Worm (Caenorhabditis elegans) whole organism, L4 larva: Measurements from ENCODE around the gene C27A7.9.
A peak's percentile ranks its signal among the peaks of the same experiment; 100 is the strongest.

ENCODE experiments used
- D1046.2 ChIP-seq: fragments of 200-800 bp; sonication (Bioruptor generic); IDR thresholded peaks from 2 replicates; pipeline ENCODE4 v1.3.6; 2022; ENCODE audit warnings: missing genetic modification characterization, missing compliant biosample characterization
- F37D6.2 ChIP-seq: sonication (generic microtip); optimal IDR thresholded peaks from 2 replicates; lab custom pipeline; 2016; ENCODE audit warnings: mild to moderate bottlenecking, missing genetic modification characterization, missing compliant biosample characterization
- R02D3.7 ChIP-seq: fragments of 150-350 bp; sonication (generic microtip); optimal IDR thresholded peaks from 3 replicates; lab custom pipeline; 2014; ENCODE audit warnings: missing biosample characterization, missing genetic modification characterization
- Y105C5A.15 ChIP-seq: fragments of 200-800 bp; sonication (Bioruptor generic); IDR thresholded peaks from 2 replicates; pipeline ENCODE4 v1.3.6; 2022; ENCODE audit warnings: missing genetic modification characterization, missing compliant biosample characterization
- Y5F2A.4 ChIP-seq: fragments of 200-800 bp; sonication (Bioruptor generic); optimal IDR thresholded peaks from 2 replicates; lab custom pipeline; 2018; ENCODE audit warnings: mild to moderate bottlenecking, missing genetic modification characterization, missing compliant biosample characterization
- ZK337.2 ChIP-seq: fragments of 200-800 bp; sonication (Bioruptor generic); IDR thresholded peaks from 2 replicates; pipeline ENCODE4 v1.3.6; 2022; ENCODE audit warnings: missing genetic modification reagents, missing genetic modification characterization, missing compliant biosample characterization
- aha-1 ChIP-seq: fragments of 150-350 bp; peaks from one replicate; lab custom pipeline; 2014; ENCODE audit warnings: missing biosample characterization, missing genetic modification characterization
- arid-1 ChIP-seq: fragments of 200-800 bp; sonication (Bioruptor generic); conservative IDR thresholded peaks from 2 replicates; pipeline ENCODE4 v1.3.6; 2022; ENCODE audit warnings: missing genetic modification reagents, missing genetic modification characterization, missing compliant biosample characterization
- ceh-20 ChIP-seq: fragments of 200-800 bp; sonication (Bioruptor generic); IDR thresholded peaks from 2 replicates; pipeline ENCODE4 v1.3.6; 2022; ENCODE audit warnings: missing genetic modification reagents, missing genetic modification characterization, missing compliant biosample characterization
- ceh-82 ChIP-seq: sonication (generic microtip); optimal IDR thresholded peaks from 2 replicates; lab custom pipeline; 2017; ENCODE audit warnings: missing biosample characterization, missing genetic modification characterization
- ctbp-1 ChIP-seq: fragments of 200-800 bp; sonication (Bioruptor generic); IDR thresholded peaks from 2 replicates; pipeline ENCODE4 v1.3.6; 2022; ENCODE audit warnings: missing genetic modification reagents, missing genetic modification characterization, missing compliant biosample characterization
- daf-12 ChIP-seq: fragments of 150-350 bp; optimal IDR thresholded peaks from 2 replicates; lab custom pipeline; 2014; ENCODE audit warnings: missing biosample characterization, missing genetic modification reagents, missing genetic modification characterization
- daf-16 ChIP-seq, 3 experiments: sonication (generic microtip); optimal IDR thresholded peaks; 2 replicates each; lab custom pipeline; 2016 to 2017; ENCODE audit warnings: missing genetic modification characterization in 3 of 3, missing genetic modification reagents in 3 of 3, mild to moderate bottlenecking in 2 of 3, missing compliant biosample characterization in 2 of 3, missing biosample characterization in 1 of 3, moderate library complexity in 1 of 3
- dmd-8 ChIP-seq: fragments of 200-800 bp; sonication (Bioruptor generic); IDR thresholded peaks from 2 replicates; pipeline ENCODE4 v1.3.6; 2022; ENCODE audit warnings: missing genetic modification characterization, missing compliant biosample characterization
- duxl-1 ChIP-seq: sonication (generic microtip); optimal IDR thresholded peaks from 2 replicates; lab custom pipeline; 2016; ENCODE audit warnings: mild to moderate bottlenecking, missing genetic modification characterization, moderate library complexity, missing compliant biosample characterization; ENCODE audit not compliant: poor library complexity
- hif-1 ChIP-seq, 2 experiments: sonication (generic microtip); optimal IDR thresholded peaks; 2 replicates each; lab custom pipeline; 2016 to 2017; ENCODE audit warnings: missing compliant biosample characterization in 2 of 2, missing genetic modification characterization in 2 of 2, missing genetic modification reagents in 2 of 2, missing genotype in 2 of 2, mild to moderate bottlenecking in 1 of 2
- hlh-11 ChIP-seq: fragments of 200-800 bp; sonication (Bioruptor generic); optimal IDR thresholded peaks from 2 replicates; lab custom pipeline; 2018; ENCODE audit warnings: mild to moderate bottlenecking, missing genetic modification characterization, missing compliant biosample characterization
- hlh-30 ChIP-seq: sonication (generic microtip); optimal IDR thresholded peaks from 2 replicates; lab custom pipeline; 2017; ENCODE audit warnings: antibody characterized with exemption, mild to moderate bottlenecking, missing genetic modification characterization, missing compliant biosample characterization; ENCODE audit not compliant: insufficient read depth
- lsy-2 ChIP-seq, 2 experiments: fragments of 150-350 bp in 1 of 2; sonication (generic microtip) in 1 of 2; optimal IDR thresholded peaks; 2 replicates each; lab custom pipeline; 2014 to 2017; ENCODE audit warnings: missing biosample characterization in 2 of 2, missing genetic modification characterization in 2 of 2
- madf-5 ChIP-seq, 2 experiments: fragments of 200-800 bp; sonication (Bioruptor generic); IDR thresholded peaks; 2 replicates each; pipeline ENCODE4 v1.3.6; 2022; ENCODE audit warnings: missing compliant biosample characterization in 2 of 2, missing genetic modification characterization in 2 of 2
- mdl-1 ChIP-seq, 2 experiments: fragments of 150-350 bp in 1 of 2; sonication (generic microtip) in 1 of 2; optimal IDR thresholded peaks; 2 replicates each; lab custom pipeline; 2014 to 2017; ENCODE audit warnings: missing biosample characterization in 2 of 2, missing genetic modification characterization in 2 of 2
- mxl-3 ChIP-seq: fragments of 200-800 bp; sonication (Bioruptor generic); optimal IDR thresholded peaks from 2 replicates; lab custom pipeline; 2018; ENCODE audit warnings: mild to moderate bottlenecking, missing genetic modification characterization, missing compliant biosample characterization
- nhr-102 ChIP-seq: sonication (generic microtip); optimal IDR thresholded peaks from 2 replicates; lab custom pipeline; 2016; ENCODE audit warnings: mild to moderate bottlenecking, missing genetic modification characterization, moderate library complexity, missing compliant biosample characterization
- nhr-28 ChIP-seq: fragments of 150-350 bp; optimal IDR thresholded peaks from 2 replicates; lab custom pipeline; 2014; ENCODE audit warnings: missing biosample characterization, missing genetic modification characterization
- nhr-48 ChIP-seq: sonication (generic microtip); optimal IDR thresholded peaks from 2 replicates; lab custom pipeline; 2016; ENCODE audit warnings: mild to moderate bottlenecking, missing genetic modification characterization, missing compliant biosample characterization
- php-3 ChIP-seq: fragments of 200-800 bp; sonication (Bioruptor generic); IDR thresholded peaks from 2 replicates; pipeline ENCODE4 v1.3.6; 2022; ENCODE audit warnings: missing genetic modification reagents, missing genetic modification characterization, missing compliant biosample characterization
- saeg-2 ChIP-seq: fragments of 200-800 bp; sonication (Bioruptor generic); IDR thresholded peaks from 2 replicates; pipeline ENCODE4 v1.3.6; 2022; ENCODE audit warnings: missing genetic modification reagents, missing genetic modification characterization, missing compliant biosample characterization
- sdz-12 ChIP-seq: fragments of 200-800 bp; sonication (Bioruptor generic); optimal IDR thresholded peaks from 2 replicates; lab custom pipeline; 2018; ENCODE audit warnings: mild to moderate bottlenecking, missing genetic modification characterization, missing compliant biosample characterization
- set-16 ChIP-seq: fragments of 200-800 bp; sonication (Bioruptor generic); IDR thresholded peaks from 2 replicates; pipeline ENCODE4 v1.3.6; 2022; ENCODE audit warnings: missing genetic modification reagents, missing genetic modification characterization, missing compliant biosample characterization
- unc-39 ChIP-seq: sonication (generic microtip); optimal IDR thresholded peaks from 2 replicates; lab custom pipeline; 2017; ENCODE audit warnings: missing biosample characterization, missing genetic modification characterization
- unc-62 ChIP-seq, 3 experiments: fragments of 150-350 bp in 1 of 3; sonication (generic microtip); optimal IDR thresholded peaks in 2 of 3; peaks in 1 of 3; 1 replicate in 1 of 3; 2 replicates in 2 of 3; lab custom pipeline; 2014 to 2017; ENCODE audit warnings: missing biosample characterization in 3 of 3, missing genetic modification characterization in 3 of 3, missing genetic modification reagents in 3 of 3, missing genotype in 1 of 3
- zag-1 ChIP-seq: fragments of 150-350 bp; optimal IDR thresholded peaks from 2 replicates; lab custom pipeline; 2014; ENCODE audit warnings: missing biosample characterization, missing genetic modification characterization

Gene C27A7.9

ce11 chrV:12154554-12154953 is at the start of gene C27A7.9:
C27A7.9 (minus strand) TSS chrV:12154654.
- peak in 1 of 2 experiments; percentile 27 for TF ChIP-seq unc-62 (GFP tag; optimal IDR thresholded peaks at IDR 0.05 in 1 of 2; lab: Kevin White, UChicago)
- TF ChIP-seq unc-62 (tag; optimal IDR thresholded peaks at IDR 0.05; lab: Kevin White, UChicago), result no peak
- no peak for TF ChIP-seq aha-1
- no peak for TF ChIP-seq mdl-1 (tag; optimal IDR thresholded peaks at IDR 0.05; lab: Kevin White, UChicago)
- TF ChIP-seq zag-1 (tag; lab: Kevin White, UChicago), result no peak
- no peak for TF ChIP-seq daf-16 (GFP tag; optimal IDR thresholded peaks at IDR 0.05; lab: Kevin White, UChicago)
- TF ChIP-seq daf-16 (tag; optimal IDR thresholded peaks at IDR 0.05; lab: Kevin White, UChicago), result no peak
- TF ChIP-seq ctbp-1, result no peak
- no peak for TF ChIP-seq madf-5 (GFP tag; IDR thresholded peaks at IDR 0.05; lab: Robert Waterston, UW)
- TF ChIP-seq ZK337.2, result no peak
- TF ChIP-seq dmd-8 (GFP tag; lab: Robert Waterston, UW), result no peak

- TF ChIP-seq lsy-2 (tag; optimal IDR thresholded peaks at IDR 0.05; lab: Kevin White, UChicago) (peak in 1 of 2 experiments; percentile 4), hlh-11 (peak; percentile 72), mxl-3 (peak; percentile 77), mdl-1 (tag; optimal IDR thresholded peaks at IDR 0.05; lab: Kevin White, UChicago) (peak in 1 of 2 experiments; percentile 57), hlh-30 (tag; lab: Kevin White, UChicago) (peak; percentile 34), D1046.2 (no peak), php-3 (0 out of 2 replicates have a peak, but pooled peaks have one; percentile 14), nhr-28 (tag; lab: Kevin White, UChicago) (peak; percentile 63), nhr-48 (tag; lab: Kevin White, UChicago) (peak; percentile 60), nhr-102 (tag; lab: Kevin White, UChicago) (no peak)
Measured at ce11 chrV:12199474-12199873, 45.0 kb upstream of the C27A7.9 start.

- no peak for TF ChIP-seq Y105C5A.15 (GFP tag; lab: Robert Waterston, UW)
- no peak for TF ChIP-seq unc-62 (GFP tag; optimal IDR thresholded peaks at IDR 0.05 in 1 of 2; lab: Kevin White, UChicago)
- no peak for TF ChIP-seq unc-62 (tag; optimal IDR thresholded peaks at IDR 0.05; lab: Kevin White, UChicago)
- TF ChIP-seq unc-39 (tag; lab: Kevin White, UChicago), result no peak
- no peak for TF ChIP-seq mxl-3
- no peak for TF ChIP-seq hlh-30 (tag; lab: Kevin White, UChicago)
- TF ChIP-seq, all 104 proteins: peak for 0
Measured at ce11 chrV:12198545-12198944, 44.1 kb upstream of the C27A7.9 start, which contains the start of gene lon-3. lon-3 (minus strand) TSS chrV:12198645.

ce11 chrV:12197748-12198147 is 43.3 kb upstream of the C27A7.9 start:
- no peak for TF ChIP-seq hif-1 (tag; optimal IDR thresholded peaks at IDR 0.05; lab: Kevin White, UChicago)
- TF ChIP-seq ceh-82 (tag; lab: Kevin White, UChicago), result no peak
- TF ChIP-seq F37D6.2 (tag; lab: Kevin White, UChicago), result no peak
- no peak for TF ChIP-seq saeg-2 (GFP tag; lab: Robert Waterston, UW)
- TF ChIP-seq set-16 (GFP tag; lab: Robert Waterston, UW), result peak; percentile 88
- no peak for TF ChIP-seq daf-16 (GFP tag; optimal IDR thresholded peaks at IDR 0.05; lab: Kevin White, UChicago)
- TF ChIP-seq daf-16 (tag; optimal IDR thresholded peaks at IDR 0.05; lab: Kevin White, UChicago), result no peak
- no peak for TF ChIP-seq hlh-11
- TF ChIP-seq sdz-12, result no peak
- no peak for TF ChIP-seq Y5F2A.4
- no peak for TF ChIP-seq nhr-102 (tag; lab: Kevin White, UChicago)
- TF ChIP-seq dmd-8 (GFP tag; lab: Robert Waterston, UW), result 0 out of 2 replicates have a peak, but pooled peaks have one; percentile 11
- no peak for TF ChIP-seq daf-12
- peak in 1 of 2 experiments; percentile 61 for TF ChIP-seq unc-62 (GFP tag; optimal IDR thresholded peaks at IDR 0.05 in 1 of 2; lab: Kevin White, UChicago)
- no peak for TF ChIP-seq unc-62 (tag; optimal IDR thresholded peaks at IDR 0.05; lab: Kevin White, UChicago)
- TF ChIP-seq ceh-20 (GFP tag; lab: Robert Waterston, UW), result no peak
- TF ChIP-seq aha-1, result peak; percentile 25
- no peak for TF ChIP-seq duxl-1
- no peak for TF ChIP-seq R02D3.7
- no peak for TF ChIP-seq arid-1 (GFP tag; lab: Robert Waterston, UW)
